Fruit fly (Drosophila melanogaster) whole organism, embryonic: ENCODE data around the gene pnt.

ENCODE experiments used
- Abd-B ChIP-seq: fragments of 200-800 bp; sonication (Bioruptor generic); optimal IDR thresholded peaks from 2 replicates; lab custom pipeline; 2018; ENCODE audit warnings: missing biosample characterization, mild to moderate bottlenecking, missing genetic modification characterization, moderate library complexity
- CG13296 ChIP-seq: fragments of 200-800 bp; sonication (Bioruptor generic); optimal IDR thresholded peaks from 3 replicates; lab custom pipeline; 2018; ENCODE audit warnings: missing biosample characterization, mild to moderate bottlenecking, missing genetic modification characterization
- CG15073 ChIP-seq: fragments of 200-800 bp; sonication (Bioruptor generic); optimal IDR thresholded peaks from 2 replicates; lab custom pipeline; 2016; ENCODE audit warnings: missing biosample characterization, missing genetic modification characterization
- CG6765 ChIP-seq: fragments of 200-800 bp; sonication (Bioruptor generic); optimal IDR thresholded peaks from 3 replicates; lab custom pipeline; 2017; ENCODE audit warnings: missing biosample characterization, mild to moderate bottlenecking, missing genetic modification characterization
- CG6813 ChIP-seq: fragments of 200-800 bp; sonication (Bioruptor generic); optimal IDR thresholded peaks from 2 replicates; lab custom pipeline; 2017; ENCODE audit warnings: missing biosample characterization, missing genetic modification characterization, mild to moderate bottlenecking, moderate library complexity, missing genetic modification reagents
- CG8924 ChIP-seq: fragments of 200-800 bp; optimal IDR thresholded peaks from 3 replicates; lab custom pipeline; 2019; ENCODE audit warnings: missing biosample characterization, mild to moderate bottlenecking, missing genetic modification characterization, moderate library complexity
- CoRest ChIP-seq: fragments of 200-800 bp; sonication (Bioruptor generic); optimal IDR thresholded peaks from 3 replicates; lab custom pipeline; 2018; ENCODE audit warnings: missing biosample characterization, mild to moderate bottlenecking, missing genetic modification characterization, moderate library complexity
- Dfd ChIP-seq, 2 experiments: fragments of >200 bp; optimal IDR thresholded peaks; 2 replicates each; lab custom pipeline; 2017; ENCODE audit warnings: missing biosample characterization in 2 of 2, missing genetic modification characterization in 2 of 2
- Hand ChIP-seq: fragments of 200-800 bp; sonication (Bioruptor generic); optimal IDR thresholded peaks from 2 replicates; lab custom pipeline; 2017; ENCODE audit warnings: mild to moderate bottlenecking, missing biosample characterization, missing genetic modification reagents, missing genetic modification characterization
- Optix ChIP-seq: fragments of 200-800 bp; sonication (Bioruptor generic); IDR thresholded peaks from 3 replicates; pipeline ENCODE4 v1.3.6; 2022; ENCODE audit warnings: missing biosample characterization, missing genetic modification characterization
- amos ChIP-seq: fragments of 200-800 bp; sonication (Bioruptor generic); IDR thresholded peaks from 2 replicates; pipeline ENCODE4 v1.3.6; 2022; ENCODE audit warnings: missing biosample characterization, missing genetic modification characterization; ENCODE audit not compliant: partially characterized antibody
- cwo ChIP-seq: fragments of 200-800 bp; sonication (Bioruptor generic); optimal IDR thresholded peaks from 3 replicates; lab custom pipeline; 2017; ENCODE audit warnings: missing biosample characterization, missing genetic modification characterization, mild to moderate bottlenecking, moderate library complexity, missing genetic modification reagents
- pho ChIP-seq: fragments of 200-800 bp; sonication (Bioruptor generic); optimal IDR thresholded peaks from 2 replicates; lab custom pipeline; 2016; ENCODE audit warnings: missing biosample characterization, missing genetic modification characterization
- wdn ChIP-seq: fragments of 200-800 bp; sonication (Bioruptor generic); IDR thresholded peaks from 2 replicates; pipeline ENCODE4 v1.3.6; 2022; ENCODE audit warnings: missing biosample characterization, missing genetic modification characterization

- no peak for TF ChIP-seq amos (GFP tag; lab: Robert Waterston, UW)
- TF ChIP-seq CG15073, result no peak
- TF ChIP-seq CG13296, result no peak
- no peak for TF ChIP-seq Dfd (GFP tag; optimal IDR thresholded peaks at IDR 0.05; lab: Kevin White, UChicago)
- TF ChIP-seq CG6813 (GFP tag; lab: Kevin White, UChicago), result no peak
- TF ChIP-seq Abd-B (GFP tag; lab: Kevin White, UChicago), result no peak
- no peak for TF ChIP-seq cwo (GFP tag; lab: Kevin White, UChicago)
- TF ChIP-seq CoRest (tag; lab: Kevin White, UChicago), result no peak
- TF ChIP-seq Hand (GFP tag; lab: Kevin White, UChicago), result no peak
- no peak for TF ChIP-seq CG6765 (GFP tag; lab: Kevin White, UChicago)
- TF ChIP-seq wdn (GFP tag; lab: Robert Waterston, UW), result no peak
- TF ChIP-seq Optix (GFP tag; lab: Robert Waterston, UW), result no peak
- TF ChIP-seq CG8924 (tag; lab: Kevin White, UChicago), result no peak
- TF ChIP-seq pho (GFP tag; lab: Kevin White, UChicago), result no peak
These were observed 66.1 kb downstream of the pnt start for dm6 chr3R:23279834-23280233.
